Worm (Caenorhabditis elegans) whole organism, L1 larva: Measurements from ENCODE around the gene C18D4.12.

Experiments used
- alr-1 ChIP-seq: fragments of 200-800 bp; sonication (Bioruptor generic); optimal IDR thresholded peaks from 2 replicates; lab custom pipeline; 2018; ENCODE audit warnings: borderline replicate concordance, mild to moderate bottlenecking, missing genetic modification characterization, missing compliant biosample characterization
- blmp-1 ChIP-seq: fragments of 150-350 bp; optimal IDR thresholded peaks from 2 replicates; lab custom pipeline; 2014; ENCODE audit warnings: missing biosample characterization, missing genetic modification characterization
- ceh-90 ChIP-seq: sonication (generic microtip); optimal IDR thresholded peaks from 2 replicates; lab custom pipeline; 2016; ENCODE audit warnings: missing genetic modification characterization, missing compliant biosample characterization
- dpl-1 ChIP-seq, 3 experiments: fragments of 150-350 bp in 2 of 3; sonication (generic microtip) in 1 of 3; optimal IDR thresholded peaks; 2 replicates each; lab custom pipeline; 2014 to 2017; ENCODE audit warnings: missing biosample characterization in 3 of 3, missing genetic modification characterization in 3 of 3, missing genetic modification reagents in 3 of 3
- efl-1 ChIP-seq, 4 experiments: fragments of 150-350 bp; optimal IDR thresholded peaks in 3 of 4; peaks in 1 of 4; 1 replicate in 1 of 4; 2 replicates in 3 of 4; lab custom pipeline; 2014; ENCODE audit warnings: missing biosample characterization in 2 of 4, missing genetic modification characterization in 2 of 4, missing genetic modification reagents in 2 of 4
- efl-3 ChIP-seq: fragments of 200-800 bp; sonication (Bioruptor generic); optimal IDR thresholded peaks from 2 replicates; lab custom pipeline; 2018; ENCODE audit warnings: mild to moderate bottlenecking, missing genetic modification characterization, missing compliant biosample characterization
- egl-27 ChIP-seq, 2 experiments: fragments of 150-350 bp in 1 of 2; sonication (generic microtip); optimal IDR thresholded peaks; 3 replicates each; lab custom pipeline; 2017 to 2018; ENCODE audit warnings: missing biosample characterization in 2 of 2, missing genetic modification characterization in 2 of 2, missing genetic modification reagents in 2 of 2
- ets-5 ChIP-seq: fragments of 200-800 bp; sonication (Bioruptor generic); IDR thresholded peaks from 2 replicates; pipeline ENCODE4 v1.3.6; 2022; ENCODE audit warnings: missing genetic modification characterization, missing compliant biosample characterization
- irx-1 ChIP-seq: sonication (generic microtip); optimal IDR thresholded peaks from 2 replicates; lab custom pipeline; 2016; ENCODE audit warnings: missing genetic modification characterization, missing compliant biosample characterization
- nhr-12 ChIP-seq: sonication (generic microtip); optimal IDR thresholded peaks from 2 replicates; lab custom pipeline; 2017; ENCODE audit warnings: missing biosample characterization, missing genetic modification characterization
- nhr-28 ChIP-seq: fragments of 150-350 bp; optimal IDR thresholded peaks from 2 replicates; lab custom pipeline; 2014; ENCODE audit warnings: missing biosample characterization, missing genetic modification characterization
- pax-3 ChIP-seq: fragments of 200-800 bp; sonication (Bioruptor generic); optimal IDR thresholded peaks from 2 replicates; lab custom pipeline; 2018; ENCODE audit warnings: mild to moderate bottlenecking, missing genetic modification characterization, moderate library complexity, missing compliant biosample characterization
- snpc-4 ChIP-seq: fragments of 150-350 bp; optimal IDR thresholded peaks from 2 replicates; lab custom pipeline; 2014; ENCODE audit warnings: missing biosample characterization, missing genetic modification characterization
- unc-98 ChIP-seq: fragments of 200-800 bp; sonication (Bioruptor generic); IDR thresholded peaks from 2 replicates; pipeline ENCODE4 v1.3.6; 2022; ENCODE audit warnings: missing genetic modification characterization, missing compliant biosample characterization

DNA sequence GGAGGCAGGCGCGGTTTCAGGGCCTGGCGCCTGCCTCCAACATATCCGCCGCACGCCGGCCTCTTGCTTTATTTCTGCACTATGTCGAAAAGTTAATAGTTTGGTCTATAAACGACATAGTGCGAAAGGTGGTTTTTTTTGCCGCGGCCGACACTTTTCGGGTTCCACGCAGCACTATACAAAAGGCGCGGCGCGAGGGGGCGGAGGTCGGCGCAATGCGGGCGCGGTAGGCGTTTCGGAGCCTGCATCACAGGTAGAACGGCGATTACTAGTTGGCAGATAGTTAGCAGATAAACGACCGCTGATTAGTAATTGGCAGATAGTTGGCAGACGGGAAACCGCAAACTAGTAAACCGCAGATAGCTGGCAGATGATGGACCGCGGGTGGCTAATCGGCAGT is 17.6 kb downstream of the C18D4.12 start:
- TF ChIP-seq unc-98 (GFP tag; lab: Robert Waterston, UW) (no peak), egl-27 (tag; optimal IDR thresholded peaks at IDR 0.05; lab: Kevin White, UChicago) (no peak), efl-3 (GFP tag; lab: Kevin White, UChicago) (no peak), irx-1 (no peak), efl-1 (optimal IDR thresholded peaks at IDR 0.05; lab: Kevin White, UChicago) (no peak), efl-1 (GFP tag; optimal IDR thresholded peaks at IDR 0.05 in 1 of 2; lab: Kevin White, UChicago) (no peak), pax-3 (tag; lab: Kevin White, UChicago) (no peak), ets-5 (GFP tag; lab: Robert Waterston, UW) (no peak), nhr-28 (tag; lab: Kevin White, UChicago) (no peak), dpl-1 (GFP tag; optimal IDR thresholded peaks at IDR 0.05; lab: Kevin White, UChicago) (no peak), snpc-4 (no peak), nhr-12 (tag; lab: Kevin White, UChicago) (no peak), ceh-90 (tag; lab: Kevin White, UChicago) (no peak), alr-1 (no peak), blmp-1 (no peak)
